Fruit fly (Drosophila melanogaster): Measurements from ENCODE around the gene p130CAS.

The p130CAS gene

dm6 chr3L:152489-152888 lies at the start of gene p130CAS, which contains the start of gene Dic61B:
Gene p130CAS (plus strand): TSS chr3L:152884.
Gene Dic61B (minus strand): TSS chr3L:152589.
- TF ChIP-seq insv (optimal IDR thresholded peaks at IDR 0.05) (no peak), Sin3A (optimal IDR thresholded peaks at IDR 0.05) (no peak), Myc (optimal IDR thresholded peaks at IDR 0.05) (no peak), psq (optimal IDR thresholded peaks at IDR 0.05) (no peak), h (optimal IDR thresholded peaks at IDR 0.05) (no peak), ttk (optimal IDR thresholded peaks at IDR 0.05) (no peak)

dm6 chr3L:104076-104475 lies 48.6 kb upstream of the p130CAS start:
- TF ChIP-seq h (optimal IDR thresholded peaks at IDR 0.05) (no peak), ttk (optimal IDR thresholded peaks at IDR 0.05) (no peak), Myc (optimal IDR thresholded peaks at IDR 0.05) (no peak)

DNA sequence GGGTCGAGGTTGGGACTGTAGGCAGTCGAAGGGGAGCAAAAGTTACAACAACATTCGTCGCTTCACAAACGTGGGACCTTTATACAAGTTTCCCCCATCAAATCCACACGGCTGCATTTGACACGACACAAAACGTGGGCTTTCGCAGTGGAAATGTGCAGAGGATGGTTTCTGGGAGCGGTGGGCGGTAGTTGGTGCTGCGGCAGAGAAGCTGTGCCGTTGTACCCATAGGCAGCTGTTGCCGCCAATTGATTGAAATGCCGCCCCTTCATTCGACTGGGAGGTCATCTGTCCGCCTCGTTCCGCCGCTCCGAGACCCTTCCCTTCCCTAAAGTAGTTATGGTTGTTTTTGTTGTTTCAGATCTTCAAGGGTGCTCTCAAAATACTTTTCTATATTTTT lies 43.6 kb upstream of the p130CAS start:
- TF ChIP-seq h (optimal IDR thresholded peaks at IDR 0.05) (no peak), insv (optimal IDR thresholded peaks at IDR 0.05) (no peak), Sin3A (optimal IDR thresholded peaks at IDR 0.05) (no peak), ttk (optimal IDR thresholded peaks at IDR 0.05) (no peak), psq (optimal IDR thresholded peaks at IDR 0.05) (no peak), Myc (optimal IDR thresholded peaks at IDR 0.05) (no peak)

- TF ChIP-seq psq (optimal IDR thresholded peaks at IDR 0.05) (no peak), ttk (optimal IDR thresholded peaks at IDR 0.05) (no peak), h (optimal IDR thresholded peaks at IDR 0.05) (no peak), Myc (optimal IDR thresholded peaks at IDR 0.05) (no peak), insv (optimal IDR thresholded peaks at IDR 0.05) (no peak), Sin3A (optimal IDR thresholded peaks at IDR 0.05) (no peak)
Measured at dm6 chr3L:109936-110335, 42.7 kb upstream of the p130CAS start.

DNA sequence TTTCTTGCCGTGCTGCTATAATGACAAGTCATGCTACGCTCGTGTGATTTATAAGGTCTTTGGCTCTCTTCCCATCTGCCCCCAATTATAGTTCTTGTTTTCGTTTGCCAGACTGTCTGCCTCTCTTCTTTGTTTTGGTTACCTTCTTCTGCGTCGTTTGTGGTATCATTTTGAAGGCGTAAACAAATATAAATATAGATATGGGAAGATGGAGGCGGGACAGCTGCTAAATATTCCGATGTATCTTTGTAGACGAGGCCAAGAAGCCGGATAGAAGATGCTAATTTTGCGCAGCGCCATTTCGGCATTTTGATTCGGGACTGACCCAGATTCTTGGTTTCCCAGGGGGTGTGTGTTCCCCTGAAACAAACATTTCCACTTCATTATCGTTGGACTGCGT lies 33.3 kb upstream of the p130CAS start:
- no peak for TF ChIP-seq Myc (optimal IDR thresholded peaks at IDR 0.05)
- no peak for TF ChIP-seq insv (optimal IDR thresholded peaks at IDR 0.05)
- TF ChIP-seq Sin3A (optimal IDR thresholded peaks at IDR 0.05), result no peak
- no peak for TF ChIP-seq ttk (optimal IDR thresholded peaks at IDR 0.05)
- no peak for TF ChIP-seq psq (optimal IDR thresholded peaks at IDR 0.05)
- no peak for TF ChIP-seq h (optimal IDR thresholded peaks at IDR 0.05)

dm6 chr3L:123784-124479 lies 28.8 kb upstream of the p130CAS start:
- TF ChIP-seq Sin3A (optimal IDR thresholded peaks at IDR 0.05) (no peak), Myc (optimal IDR thresholded peaks at IDR 0.05) (no peak), insv (optimal IDR thresholded peaks at IDR 0.05) (no peak), ttk (optimal IDR thresholded peaks at IDR 0.05) (no peak), psq (optimal IDR thresholded peaks at IDR 0.05) (no peak), h (optimal IDR thresholded peaks at IDR 0.05) (no peak)

dm6 chr3L:127450-127849 lies 25.2 kb upstream of the p130CAS start:
- TF ChIP-seq psq (optimal IDR thresholded peaks at IDR 0.05) (no peak), h (optimal IDR thresholded peaks at IDR 0.05) (no peak), Myc (optimal IDR thresholded peaks at IDR 0.05) (no peak)

DNA sequence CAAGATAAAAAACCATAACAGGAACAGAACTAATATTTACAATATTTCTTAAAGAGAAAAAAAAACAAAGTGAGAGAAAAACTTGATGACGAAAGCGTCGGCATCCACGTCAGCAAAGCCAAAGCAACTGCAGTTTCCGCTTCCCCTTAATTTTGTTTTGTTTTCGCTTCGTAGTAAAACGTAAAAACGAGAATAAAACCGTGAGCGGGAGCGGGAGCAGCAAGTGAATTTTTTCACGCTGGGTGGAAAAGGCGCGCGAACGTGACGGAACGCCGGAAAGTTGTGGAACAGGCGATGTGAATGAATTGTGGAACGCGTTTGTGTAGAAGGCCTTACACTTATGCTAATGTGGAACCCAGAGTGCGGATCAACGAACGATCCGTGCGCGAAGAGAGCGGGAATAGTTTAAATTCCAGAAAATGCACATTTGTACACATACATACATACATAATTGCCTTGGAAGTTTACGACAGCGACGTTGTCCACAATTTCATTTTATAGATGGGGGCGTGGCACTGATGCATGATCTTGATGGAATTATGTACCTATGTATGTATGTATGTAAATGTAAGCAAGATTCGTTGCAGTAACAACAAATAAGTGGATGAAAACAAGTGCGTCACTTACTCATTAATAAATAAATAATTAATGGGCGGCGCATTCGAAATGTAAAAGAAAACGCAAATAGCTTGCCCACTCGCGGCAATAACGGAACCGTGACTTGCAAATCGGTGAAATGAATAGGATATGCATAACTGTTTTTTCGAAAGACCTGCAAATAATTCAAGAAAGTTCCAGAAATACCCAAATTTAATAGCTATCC lies 24.2 kb upstream of the p130CAS start:
- TF ChIP-seq psq (optimal IDR thresholded peaks at IDR 0.05) (no peak), Sin3A (optimal IDR thresholded peaks at IDR 0.05) (no peak), h (optimal IDR thresholded peaks at IDR 0.05) (no peak), insv (optimal IDR thresholded peaks at IDR 0.05) (no peak), ttk (optimal IDR thresholded peaks at IDR 0.05) (no peak), Myc (optimal IDR thresholded peaks at IDR 0.05) (no peak)

DNA sequence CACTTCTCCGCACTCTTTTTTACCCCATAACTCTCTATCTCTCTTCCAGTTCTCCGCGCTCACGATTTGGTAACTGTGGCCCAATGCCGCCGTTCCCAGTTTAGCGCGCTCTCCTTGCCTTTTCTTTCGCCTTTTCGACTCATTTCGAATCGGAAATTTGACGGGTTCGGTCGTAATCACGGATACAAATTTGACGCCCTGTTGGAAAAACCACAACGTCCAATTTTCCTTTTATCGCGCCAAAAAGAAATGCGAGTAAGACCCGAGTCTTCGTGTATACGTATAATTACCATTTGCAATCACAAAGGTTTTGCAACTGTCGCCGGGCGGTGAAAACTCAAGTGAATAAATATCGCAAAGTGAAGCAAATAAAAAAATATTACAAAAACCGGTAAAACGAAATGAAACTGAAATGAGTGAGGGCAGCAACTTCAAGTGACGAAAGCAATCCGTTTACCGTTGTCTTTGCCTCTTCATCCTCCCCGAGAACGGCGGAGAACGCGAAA lies 23.3 kb upstream of the p130CAS start, which contains the start of gene Pdk1:
Gene Pdk1 (plus strand): TSS at position 140 of the 506 bp plus-strand sequence.
- TF ChIP-seq insv (optimal IDR thresholded peaks at IDR 0.05), result no peak
- no peak for TF ChIP-seq psq (optimal IDR thresholded peaks at IDR 0.05)
- no peak for TF ChIP-seq Myc (optimal IDR thresholded peaks at IDR 0.05)
- no peak for TF ChIP-seq h (optimal IDR thresholded peaks at IDR 0.05)
- no peak for TF ChIP-seq ttk (optimal IDR thresholded peaks at IDR 0.05)
- TF ChIP-seq Sin3A (optimal IDR thresholded peaks at IDR 0.05), result no peak

- TF ChIP-seq insv (optimal IDR thresholded peaks at IDR 0.05) (no peak), Sin3A (optimal IDR thresholded peaks at IDR 0.05) (no peak), Myc (optimal IDR thresholded peaks at IDR 0.05) (no peak), ttk (optimal IDR thresholded peaks at IDR 0.05) (no peak), psq (optimal IDR thresholded peaks at IDR 0.05) (no peak), h (optimal IDR thresholded peaks at IDR 0.05) (no peak)
Measured at dm6 chr3L:130798-131150, 21.9 kb upstream of the p130CAS start.

- no peak for TF ChIP-seq psq (optimal IDR thresholded peaks at IDR 0.05)
- no peak for TF ChIP-seq ttk (optimal IDR thresholded peaks at IDR 0.05)
- TF ChIP-seq Sin3A (optimal IDR thresholded peaks at IDR 0.05), result no peak
- TF ChIP-seq insv (optimal IDR thresholded peaks at IDR 0.05), result no peak
- no peak for TF ChIP-seq h (optimal IDR thresholded peaks at IDR 0.05)
- TF ChIP-seq Myc (optimal IDR thresholded peaks at IDR 0.05), result no peak
Measured at dm6 chr3L:131151-131997, 21.3 kb upstream of the p130CAS start.
